Worm (Caenorhabditis elegans): ENCODE measurements around the gene F53B3.5.

Gene F53B3.5

ce11 chrX:2879529-2880265, at the start of gene F53B3.5:
Gene F53B3.5 (minus strand): TSS chrX:2879579.
- TF ChIP-seq ceh-39 (tag; optimal IDR thresholded peaks at IDR 0.05) (no peak), zip-8 (tag; optimal IDR thresholded peaks at IDR 0.05) (no peak), bed-3 (GFP tag; optimal IDR thresholded peaks at IDR 0.05) (no peak), ham-2 (GFP tag; optimal IDR thresholded peaks at IDR 0.05) (peak; percentile 86), sptf-1 (tag; optimal IDR thresholded peaks at IDR 0.05) (peak; percentile 39), unc-120 (tag; optimal IDR thresholded peaks at IDR 0.05; ENCODE audit: poor library complexity, severe bottlenecking) (peak; percentile 7), nhr-76 (tag; optimal IDR thresholded peaks at IDR 0.05) (no peak), cnd-1 (tag; optimal IDR thresholded peaks at IDR 0.05) (peak; percentile 54), drap-1 (GFP tag; optimal IDR thresholded peaks at IDR 0.05) (peak; percentile 68), tbx-8 (GFP tag; optimal IDR thresholded peaks at IDR 0.05) (no peak), lin-13 (tag; optimal IDR thresholded peaks at IDR 0.05) (peak; percentile 11), elt-1 (tag; optimal IDR thresholded peaks at IDR 0.05; ENCODE audit: borderline replicate concordance, insufficient read depth) (peak; percentile 77), ceh-43 (GFP tag; optimal IDR thresholded peaks at IDR 0.05) (no peak), hlh-1 (tag; optimal IDR thresholded peaks at IDR 0.05) (no peak), mab-5 (tag; optimal IDR thresholded peaks at IDR 0.05) (no peak), sem-2 (GFP tag; optimal IDR thresholded peaks at IDR 0.05) (no peak), M03D4.4 (tag; optimal IDR thresholded peaks at IDR 0.05) (peak; percentile 24), nhr-2 (tag; optimal IDR thresholded peaks at IDR 0.05) (peak; percentile 92), pha-4 (tag; optimal IDR thresholded peaks at IDR 0.05) (peak; percentile 39), flh-1 (GFP tag; optimal IDR thresholded peaks at IDR 0.05) (peak; percentile 27), unc-62 (GFP tag; optimal IDR thresholded peaks at IDR 0.05) (no peak), mls-2 (tag; optimal IDR thresholded peaks at IDR 0.05) (peak; percentile 69)

DNA sequence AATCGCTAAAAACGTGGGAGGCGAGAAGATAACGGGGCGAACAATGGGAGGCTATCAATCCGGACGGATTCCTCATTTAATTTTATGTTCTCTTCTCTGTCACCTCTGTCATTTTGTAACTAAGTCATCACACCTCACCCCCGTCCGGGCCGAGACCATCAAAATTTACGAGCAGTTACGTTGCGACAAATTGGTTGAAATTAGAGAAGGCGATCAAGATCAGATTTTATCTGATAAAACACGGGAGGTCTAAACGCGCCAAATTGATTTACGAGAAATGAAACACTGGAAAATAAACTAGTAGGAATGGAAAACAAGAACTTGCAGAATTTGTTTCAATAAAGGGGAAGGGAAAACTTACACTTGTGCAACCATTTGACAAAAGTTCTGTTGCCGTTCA, 48.7 kb upstream of the F53B3.5 start:
- peak; percentile 50 for TF ChIP-seq unc-62 (GFP tag; optimal IDR thresholded peaks at IDR 0.05)
- TF ChIP-seq lsy-2 (tag; optimal IDR thresholded peaks at IDR 0.05) = no peak
- peak; percentile 51 for TF ChIP-seq elt-1 (tag; optimal IDR thresholded peaks at IDR 0.05; ENCODE audit: borderline replicate concordance, insufficient read depth)

- peak; percentile 68 for TF ChIP-seq ces-1 (GFP tag; optimal IDR thresholded peaks at IDR 0.05)
- TF ChIP-seq ceh-83 (GFP tag; optimal IDR thresholded peaks at IDR 0.05) = no peak
Measured at ce11 chrX:2927576-2927975, 48.2 kb upstream of the F53B3.5 start.

DNA sequence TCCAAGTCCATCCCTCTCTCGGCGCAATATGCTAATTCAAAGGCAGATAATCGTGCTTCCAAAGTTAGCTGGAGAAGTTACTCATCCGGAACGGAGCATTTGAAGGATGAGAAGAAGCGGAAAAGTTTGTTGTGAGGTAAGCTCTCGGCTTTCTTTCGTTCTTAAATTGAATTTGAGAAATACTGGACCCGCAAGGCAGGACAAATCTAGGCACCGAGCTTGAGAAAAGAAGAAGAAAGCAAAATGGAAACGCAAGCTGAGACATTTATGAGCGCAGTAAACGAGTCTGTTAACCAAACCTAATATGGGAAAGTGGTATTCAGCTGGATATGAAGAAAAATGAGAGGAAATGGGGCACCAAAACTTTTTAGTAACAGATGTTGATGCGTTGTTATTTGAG, 46.6 kb upstream of the F53B3.5 start:
- peak; percentile 90 for TF ChIP-seq ces-1 (GFP tag; optimal IDR thresholded peaks at IDR 0.05)
- TF ChIP-seq zip-8 (tag; optimal IDR thresholded peaks at IDR 0.05) = no peak

DNA sequence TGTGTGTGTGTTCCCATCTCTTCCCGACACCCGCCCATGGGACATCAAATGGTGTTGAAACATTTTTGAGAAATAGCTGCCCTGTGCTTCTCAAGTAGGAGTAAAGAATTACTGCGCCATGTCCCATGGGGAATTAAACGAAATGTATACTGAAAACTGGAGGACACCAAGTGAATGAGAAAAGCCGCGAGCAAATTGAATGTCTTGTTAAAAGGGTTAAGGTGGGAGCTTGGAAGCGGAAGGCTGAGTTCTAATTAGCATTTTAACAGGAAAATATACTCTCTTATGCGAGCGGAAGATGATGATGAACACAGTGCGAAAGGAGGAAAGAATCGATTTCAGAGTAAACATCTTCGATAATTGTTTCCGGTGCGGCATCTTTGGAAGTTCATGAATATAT, 45.1 kb upstream of the F53B3.5 start:
- no peak for TF ChIP-seq nhr-12 (tag; optimal IDR thresholded peaks at IDR 0.05)
- peak; percentile 91 for TF ChIP-seq ces-1 (GFP tag; optimal IDR thresholded peaks at IDR 0.05)

DNA sequence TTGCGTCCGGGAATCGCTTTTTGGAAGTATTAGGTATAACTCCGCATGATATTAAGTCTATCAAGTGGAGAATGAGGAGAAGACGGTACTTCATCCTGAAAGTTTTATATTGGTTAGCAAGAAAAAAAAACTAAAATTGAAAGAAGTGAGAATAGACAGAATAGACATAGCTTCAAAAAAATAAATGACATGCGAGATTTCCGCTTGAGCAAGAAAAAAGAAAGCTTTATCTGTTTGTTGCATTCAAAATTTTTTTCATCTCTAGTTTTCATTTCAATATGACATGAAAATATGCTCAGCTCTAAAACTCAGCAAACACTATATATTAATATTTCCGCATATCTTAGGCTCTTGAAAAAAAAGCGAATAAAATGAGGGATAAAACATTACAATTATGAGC, 44.5 kb upstream of the F53B3.5 start, which contains the start of gene hst-3.2:
TSS of gene hst-3.2 (minus strand) at position 101 of the 400 bp plus-strand sequence.
- no peak for TF ChIP-seq lin-32 (GFP tag; optimal IDR thresholded peaks at IDR 0.05)
- no peak for TF ChIP-seq sem-2 (GFP tag; optimal IDR thresholded peaks at IDR 0.05)
- TF ChIP-seq nhr-76 (tag; optimal IDR thresholded peaks at IDR 0.05) = no peak
- no peak for TF ChIP-seq pha-4 (tag; optimal IDR thresholded peaks at IDR 0.05)
- TF ChIP-seq zip-8 (tag; optimal IDR thresholded peaks at IDR 0.05) = no peak
- no peak for TF ChIP-seq elt-1 (tag; optimal IDR thresholded peaks at IDR 0.05; ENCODE audit: borderline replicate concordance, insufficient read depth)
- no peak for TF ChIP-seq cnd-1 (tag; optimal IDR thresholded peaks at IDR 0.05)
- TF ChIP-seq mls-2 (tag; optimal IDR thresholded peaks at IDR 0.05) = no peak
- no peak for TF ChIP-seq bed-3 (GFP tag; optimal IDR thresholded peaks at IDR 0.05)
- TF ChIP-seq flh-1 (GFP tag; optimal IDR thresholded peaks at IDR 0.05) = no peak
- TF ChIP-seq ces-1 (GFP tag; optimal IDR thresholded peaks at IDR 0.05) = no peak

Measured in whole organism, mixed stage, embryonic.